Fruit fly (Drosophila melanogaster) whole organism, embryonic: Measurements from ENCODE around the gene CG15362.
A peak's percentile ranks its signal among the peaks of the same experiment; 100 is the strongest.

Experiments
- Ada2b ChIP-seq: fragments of 200-800 bp; sonication (Bioruptor generic); IDR thresholded peaks from 2 replicates; pipeline ENCODE4 v1.3.6; 2022; ENCODE audit warnings: missing biosample characterization, missing genetic modification characterization
- Asciz ChIP-seq: fragments of 200-800 bp; sonication (Bioruptor generic); optimal IDR thresholded peaks from 2 replicates; lab custom pipeline; 2017; ENCODE audit warnings: missing biosample characterization, mild to moderate bottlenecking, missing genetic modification characterization, missing genetic modification reagents
- Atf6 ChIP-seq: fragments of 200-800 bp; sonication (Bioruptor generic); IDR thresholded peaks from 2 replicates; pipeline ENCODE4 v1.3.6; 2022; ENCODE audit warnings: missing biosample characterization, missing genetic modification characterization
- CG10209 ChIP-seq: fragments of 200-800 bp; sonication (Bioruptor generic); optimal IDR thresholded peaks from 3 replicates; lab custom pipeline; 2017; ENCODE audit warnings: missing biosample characterization, mild to moderate bottlenecking, missing genetic modification characterization, missing genetic modification reagents
- CG10979 ChIP-seq: fragments of 200-800 bp; sonication (Bioruptor generic); optimal IDR thresholded peaks from 2 replicates; lab custom pipeline; 2018; ENCODE audit warnings: missing biosample characterization, mild to moderate bottlenecking, missing genetic modification characterization, moderate library complexity
- CG15011 ChIP-seq: fragments of 200-800 bp; sonication (Bioruptor generic); optimal IDR thresholded peaks from 3 replicates; lab custom pipeline; 2018; ENCODE audit warnings: missing biosample characterization, mild to moderate bottlenecking, missing genetic modification characterization
- CG1602 ChIP-seq: fragments of 200-800 bp; sonication (Bioruptor generic); optimal IDR thresholded peaks from 3 replicates; lab custom pipeline; 2016; ENCODE audit warnings: missing biosample characterization, missing genetic modification characterization
- CG17385 ChIP-seq: fragments of 200-800 bp; sonication (Bioruptor generic); optimal IDR thresholded peaks from 3 replicates; lab custom pipeline; 2018; ENCODE audit warnings: missing biosample characterization, mild to moderate bottlenecking, missing genetic modification characterization
- CG2116 ChIP-seq: fragments of 200-800 bp; sonication (Bioruptor generic); optimal IDR thresholded peaks from 3 replicates; lab custom pipeline; 2018; ENCODE audit warnings: missing biosample characterization, mild to moderate bottlenecking, missing genetic modification characterization
- CG2889 ChIP-seq: fragments of 200-800 bp; sonication (Bioruptor generic); IDR thresholded peaks from 3 replicates; pipeline ENCODE4 v1.3.6; 2022; ENCODE audit warnings: missing biosample characterization, missing genetic modification characterization
- CG3407 ChIP-seq: fragments of 200-800 bp; sonication (Bioruptor generic); optimal IDR thresholded peaks from 2 replicates; lab custom pipeline; 2018; ENCODE audit warnings: missing biosample characterization, mild to moderate bottlenecking, missing genetic modification characterization
- CG3726 ChIP-seq: fragments of 200-800 bp; sonication (Bioruptor generic); IDR thresholded peaks from 3 replicates; pipeline ENCODE4, ENCODE4 v1.3.6; 2022; ENCODE audit warnings: missing biosample characterization, missing genetic modification characterization
- CG3847 ChIP-seq: fragments of 200-800 bp; sonication (Bioruptor generic); IDR thresholded peaks from 2 replicates; pipeline ENCODE4 v1.3.6; 2022; ENCODE audit warnings: missing biosample characterization, missing genetic modification characterization
- CG4424 ChIP-seq: fragments of 200-800 bp; sonication (Bioruptor generic); optimal IDR thresholded peaks from 3 replicates; lab custom pipeline; 2016; ENCODE audit warnings: missing biosample characterization, missing genetic modification characterization
- CG5180 ChIP-seq: fragments of 200-800 bp; sonication (Bioruptor generic); optimal IDR thresholded peaks from 3 replicates; lab custom pipeline; 2017; ENCODE audit warnings: missing biosample characterization, missing genetic modification characterization, mild to moderate bottlenecking, moderate library complexity, missing genetic modification reagents
- CG5245 ChIP-seq: fragments of 200-800 bp; sonication (Bioruptor generic); optimal IDR thresholded peaks from 3 replicates; lab custom pipeline; 2016; ENCODE audit warnings: missing biosample characterization, missing genetic modification characterization
- CG7839 ChIP-seq: fragments of 200-800 bp; sonication (Bioruptor generic); optimal IDR thresholded peaks from 3 replicates; lab custom pipeline; 2018; ENCODE audit warnings: missing biosample characterization, mild to moderate bottlenecking, missing genetic modification characterization, moderate library complexity
- CG8290 ChIP-seq, 3 experiments: fragments of 200-800 bp; sonication (Bioruptor generic); optimal IDR thresholded peaks; 2 replicates each; lab custom pipeline; 2016 to 2019; ENCODE audit warnings: missing biosample characterization in 3 of 3, missing genetic modification characterization in 3 of 3, mild to moderate bottlenecking in 2 of 3, moderate library complexity in 1 of 3
- CG9437 ChIP-seq: fragments of 200-800 bp; sonication (Bioruptor generic); optimal IDR thresholded peaks from 2 replicates; lab custom pipeline; 2018; ENCODE audit warnings: missing biosample characterization, mild to moderate bottlenecking, missing genetic modification characterization
- Camta ChIP-seq: fragments of 200-800 bp; sonication (Bioruptor generic); optimal IDR thresholded peaks from 2 replicates; lab custom pipeline; 2016; ENCODE audit warnings: missing biosample characterization, missing genetic modification characterization
- D19A ChIP-seq: fragments of 200-800 bp; optimal IDR thresholded peaks from 3 replicates; lab custom pipeline; 2019; ENCODE audit warnings: missing biosample characterization, mild to moderate bottlenecking, missing genetic modification characterization, moderate library complexity
- Dll ChIP-seq: fragments of 200-800 bp; sonication (Bioruptor generic); IDR thresholded peaks from 4 replicates; pipeline ENCODE4 v1.3.6; 2022; ENCODE audit warnings: missing biosample characterization, missing genetic modification characterization; ENCODE audit not compliant: partially characterized antibody
- Doc2 ChIP-seq: fragments of 200-800 bp; sonication (Bioruptor generic); IDR thresholded peaks from 2 replicates; pipeline ENCODE4 v1.3.6; 2022; ENCODE audit warnings: missing biosample characterization, missing genetic modification characterization
- Doc3 ChIP-seq: fragments of 200-800 bp; sonication (Bioruptor generic); IDR thresholded peaks from 3 replicates; pipeline ENCODE4 v1.3.6; 2022; ENCODE audit warnings: missing biosample characterization, missing genetic modification characterization; ENCODE audit not compliant: partially characterized antibody
- Dref ChIP-seq: fragments of 200-800 bp; sonication (Bioruptor generic); IDR thresholded peaks from 2 replicates; pipeline ENCODE4 v1.3.6; 2022; ENCODE audit warnings: missing biosample characterization, missing genetic modification characterization
- Drgx ChIP-seq: fragments of 200-800 bp; sonication (Bioruptor generic); IDR thresholded peaks from 2 replicates; pipeline ENCODE4 v1.3.6; 2022; ENCODE audit warnings: missing biosample characterization, missing genetic modification characterization
- H15 ChIP-seq: fragments of 200-800 bp; sonication (Bioruptor generic); IDR thresholded peaks from 3 replicates; pipeline ENCODE4 v1.3.6; 2022; ENCODE audit warnings: missing biosample characterization, missing genetic modification characterization
- H2.0 ChIP-seq: fragments of 200-800 bp; sonication (Bioruptor generic); IDR thresholded peaks from 2 replicates; pipeline ENCODE4 v1.3.6; 2022; ENCODE audit warnings: missing biosample characterization, missing genetic modification characterization
- Hr51 ChIP-seq, 2 experiments: fragments of 200-800 bp; sonication (Bioruptor generic); optimal IDR thresholded peaks; 2 replicates in 1 of 2; 3 replicates in 1 of 2; lab custom pipeline; 2016 to 2018; ENCODE audit warnings: missing biosample characterization in 2 of 2, missing genetic modification characterization in 2 of 2, mild to moderate bottlenecking in 1 of 2, moderate library complexity in 1 of 2
- Jarid2 ChIP-seq: fragments of 200-800 bp; sonication (Bioruptor generic); optimal IDR thresholded peaks from 3 replicates; lab custom pipeline; 2017; ENCODE audit warnings: mild to moderate bottlenecking, missing biosample characterization, missing genetic modification reagents, missing genetic modification characterization
- Max ChIP-seq: fragments of 200-800 bp; sonication (Bioruptor generic); optimal IDR thresholded peaks from 2 replicates; lab custom pipeline; 2016; ENCODE audit warnings: missing biosample characterization, mild to moderate bottlenecking, missing genetic modification characterization
- Nf-YA ChIP-seq: fragments of 200-800 bp; sonication (Bioruptor generic); IDR thresholded peaks from 2 replicates; pipeline ENCODE4 v1.3.6; 2022; ENCODE audit warnings: missing biosample characterization, missing genetic modification characterization
- NfI ChIP-seq: fragments of 200-800 bp; sonication (Bioruptor generic); optimal IDR thresholded peaks from 3 replicates; lab custom pipeline; 2018; ENCODE audit warnings: missing biosample characterization, mild to moderate bottlenecking, missing genetic modification characterization, moderate library complexity
- Ssrp ChIP-seq: fragments of 200-800 bp; sonication (Bioruptor generic); optimal IDR thresholded peaks from 2 replicates; lab custom pipeline; 2018; ENCODE audit warnings: missing biosample characterization, mild to moderate bottlenecking, missing genetic modification characterization, moderate library complexity
- ac ChIP-seq: fragments of 200-800 bp; sonication (Bioruptor generic); optimal IDR thresholded peaks from 3 replicates; lab custom pipeline; 2017; ENCODE audit warnings: missing biosample characterization, mild to moderate bottlenecking, missing genetic modification characterization
- dpn ChIP-seq, 2 experiments: fragments of 200-800 bp; sonication (Bioruptor generic); optimal IDR thresholded peaks; 3 replicates each; lab custom pipeline; 2016; ENCODE audit warnings: missing biosample characterization in 2 of 2, missing genetic modification characterization in 2 of 2
- esg ChIP-seq: fragments of 200-800 bp; sonication (Bioruptor generic); conservative IDR thresholded peaks from 2 replicates; pipeline ENCODE4 v1.3.6; 2022; ENCODE audit warnings: missing biosample characterization, missing genetic modification characterization
- ewg ChIP-seq: fragments of 200-800 bp; sonication (Bioruptor generic); optimal IDR thresholded peaks from 3 replicates; lab custom pipeline; 2017; ENCODE audit warnings: mild to moderate bottlenecking, missing biosample characterization, missing genetic modification reagents, missing genetic modification characterization
- fd102C ChIP-seq: fragments of 200-800 bp; sonication (Bioruptor generic); optimal IDR thresholded peaks from 2 replicates; lab custom pipeline; 2018; ENCODE audit warnings: missing biosample characterization, mild to moderate bottlenecking, missing genetic modification characterization, moderate library complexity
- gcm ChIP-seq: fragments of 200-800 bp; sonication (Bioruptor generic); optimal IDR thresholded peaks from 2 replicates; lab custom pipeline; 2019; ENCODE audit warnings: missing biosample characterization, mild to moderate bottlenecking, missing genetic modification characterization, moderate library complexity
- her ChIP-seq: fragments of 200-800 bp; sonication (Bioruptor generic); optimal IDR thresholded peaks from 2 replicates; lab custom pipeline; 2016; ENCODE audit warnings: missing biosample characterization, missing genetic modification characterization
- kah ChIP-seq: fragments of 200-800 bp; sonication (Bioruptor generic); optimal IDR thresholded peaks from 2 replicates; lab custom pipeline; 2018; ENCODE audit warnings: missing biosample characterization, mild to moderate bottlenecking, missing genetic modification characterization
- lab ChIP-seq: fragments of 200-800 bp; sonication (Bioruptor generic); optimal IDR thresholded peaks from 3 replicates; lab custom pipeline; 2017; ENCODE audit warnings: missing biosample characterization, missing genetic modification characterization, mild to moderate bottlenecking, moderate library complexity, missing genetic modification reagents
- nerfin-2 ChIP-seq: fragments of 200-800 bp; sonication (Bioruptor generic); IDR thresholded peaks from 2 replicates; pipeline ENCODE4 v1.3.6; 2022; ENCODE audit warnings: missing biosample characterization, missing genetic modification characterization; ENCODE audit not compliant: partially characterized antibody
- otp ChIP-seq: fragments of 200-800 bp; sonication (Bioruptor generic); IDR thresholded peaks from 3 replicates; pipeline ENCODE4, ENCODE4 v1.3.6; 2022; ENCODE audit warnings: missing biosample characterization, missing genetic modification characterization
- sens ChIP-seq: fragments of 200-800 bp; sonication (Bioruptor generic); peaks from one replicate; lab custom pipeline; 2016; ENCODE audit warnings: missing biosample characterization, missing genetic modification characterization
- sr ChIP-seq: fragments of 200-800 bp; sonication (Bioruptor generic); IDR thresholded peaks from 3 replicates; pipeline ENCODE4 v1.3.6; 2022; ENCODE audit warnings: missing biosample characterization, missing genetic modification characterization
- unc-4 ChIP-seq: fragments of 200-800 bp; sonication (Bioruptor generic); IDR thresholded peaks from 2 replicates; pipeline ENCODE4 v1.3.6; 2022; ENCODE audit warnings: missing biosample characterization, missing genetic modification characterization; ENCODE audit not compliant: partially characterized antibody
- vfl ChIP-seq: fragments of 200-800 bp; sonication (Bioruptor generic); optimal IDR thresholded peaks from 2 replicates; lab custom pipeline; 2016; ENCODE audit warnings: missing biosample characterization, missing genetic modification characterization

Gene CG15362

dm6 chr2L:1987434-1988191, 6.6 kb downstream of the CG15362 start, which contains the start of gene Got2 (continued):
- TF ChIP-seq sr (GFP tag; lab: Robert Waterston, UW) (peak; percentile 89), Atf6 (GFP tag; lab: Robert Waterston, UW) (no peak), CG10979 (tag; lab: Kevin White, UChicago) (no peak), unc-4 (GFP tag; lab: Robert Waterston, UW) (peak; percentile 84), vfl (GFP tag; lab: Kevin White, UChicago) (peak; percentile 5), CG2116 (GFP tag; lab: Kevin White, UChicago) (peak; percentile 37), H15 (GFP tag; lab: Robert Waterston, UW) (no peak), CG7839 (tag; lab: Kevin White, UChicago) (peak; percentile 48), Drgx (peak; percentile 36; the same call in 1 of the 2 replicates), CG4424 (peak; percentile 7), nerfin-2 (GFP tag; lab: Robert Waterston, UW) (peak; percentile 67), CG3407 (no peak), CG3847 (GFP tag; lab: Robert Waterston, UW) (0 out of 2 replicates have a peak, but pooled peaks have one; percentile 33), H2.0 (GFP tag; lab: Robert Waterston, UW) (peak; percentile 40; the same call in 1 of the 2 replicates), Hr51 (GFP tag; optimal IDR thresholded peaks at IDR 0.05; lab: Kevin White, UChicago) (peak in 1 of 2 experiments; percentile 23), CG17385 (GFP tag; lab: Kevin White, UChicago) (peak; percentile 21), sens (peak; percentile 24), lab (peak; percentile 34), CG15011 (no peak), Nf-YA (GFP tag; lab: Robert Waterston, UW) (no peak), D19A (tag; lab: Kevin White, UChicago) (no peak), CG9437 (GFP tag; lab: Kevin White, UChicago) (peak; percentile 61), Doc3 (GFP tag; lab: Robert Waterston, UW) (peak; percentile 79), CG10209 (GFP tag; lab: Kevin White, UChicago) (peak; percentile 23), CG5180 (GFP tag; lab: Kevin White, UChicago) (peak; percentile 95), Doc2 (GFP tag; lab: Robert Waterston, UW) (no peak), Ada2b (GFP tag; lab: Robert Waterston, UW) (peak; percentile 37; the same call in 1 of the 2 replicates), CG3726 (GFP tag; lab: Robert Waterston, UW) (no peak), Dll (GFP tag; lab: Robert Waterston, UW) (peak; percentile 82), fd102C (GFP tag; lab: Kevin White, UChicago) (no peak)

- TF ChIP-seq Max (GFP tag; lab: Kevin White, UChicago) (no peak), Camta (GFP tag; lab: Kevin White, UChicago) (peak; percentile 5), otp (GFP tag; lab: Robert Waterston, UW) (no peak), Ssrp (tag; lab: Kevin White, UChicago) (no peak), her (GFP tag; lab: Kevin White, UChicago) (no peak), ewg (GFP tag; lab: Kevin White, UChicago) (no peak), CG1602 (GFP tag; lab: Kevin White, UChicago) (no peak), gcm (GFP tag; lab: Kevin White, UChicago) (no peak), CG17385 (GFP tag; lab: Kevin White, UChicago) (no peak), esg (no peak), CG2889 (no peak), Dref (GFP tag; lab: Robert Waterston, UW) (no peak), Asciz (GFP tag; lab: Kevin White, UChicago) (no peak), ac (GFP tag; lab: Kevin White, UChicago) (no peak), kah (GFP tag; lab: Kevin White, UChicago) (no peak), CG8290 (GFP tag; optimal IDR thresholded peaks at IDR 0.05; lab: Kevin White, UChicago) (no peak), CG8290 (tag; optimal IDR thresholded peaks at IDR 0.05; lab: Kevin White, UChicago) (no peak), dpn (GFP tag; optimal IDR thresholded peaks at IDR 0.05; lab: Kevin White, UChicago) (no peak), Jarid2 (GFP tag; lab: Kevin White, UChicago) (peak; percentile 54), CG5245 (no peak), NfI (GFP tag; lab: Kevin White, UChicago) (no peak)
Observed at dm6 chr2L:1988192-1988561, 7.2 kb downstream of the CG15362 start, which contains the start of gene Npc2a. Npc2a (plus strand) TSS chr2L:1988290.
